Worm (Caenorhabditis elegans) whole organism, L4 larva: Measurements from ENCODE around the gene str-231.

Experiments used
- D1046.2 ChIP-seq: fragments of 200-800 bp; sonication (Bioruptor generic); IDR thresholded peaks from 2 replicates; pipeline ENCODE4 v1.3.6; 2022; ENCODE audit warnings: missing genetic modification characterization, missing compliant biosample characterization
- F10B5.3 ChIP-seq: sonication (generic microtip); optimal IDR thresholded peaks from 2 replicates; lab custom pipeline; 2016; ENCODE audit warnings: mild to moderate bottlenecking, missing genetic modification characterization, missing compliant biosample characterization
- F26F4.8 ChIP-seq: fragments of 200-800 bp; sonication (Bioruptor generic); conservative IDR thresholded peaks from 2 replicates; pipeline ENCODE4 v1.3.6; 2022; ENCODE audit warnings: missing genetic modification characterization, missing compliant biosample characterization
- F49E8.2 ChIP-seq: sonication (generic microtip); optimal IDR thresholded peaks from 2 replicates; lab custom pipeline; 2016; ENCODE audit warnings: missing compliant biosample characterization, mild to moderate bottlenecking, missing genetic modification characterization, borderline replicate concordance
- Y105C5A.15 ChIP-seq: fragments of 200-800 bp; sonication (Bioruptor generic); IDR thresholded peaks from 2 replicates; pipeline ENCODE4 v1.3.6; 2022; ENCODE audit warnings: missing genetic modification characterization, missing compliant biosample characterization
- Y48G9A.11 ChIP-seq: fragments of 200-800 bp; sonication (Bioruptor generic); IDR thresholded peaks from 2 replicates; pipeline ENCODE4 v1.3.6; 2022; ENCODE audit warnings: missing genetic modification reagents, missing genetic modification characterization, missing compliant biosample characterization
- Y5F2A.4 ChIP-seq: fragments of 200-800 bp; sonication (Bioruptor generic); optimal IDR thresholded peaks from 2 replicates; lab custom pipeline; 2018; ENCODE audit warnings: mild to moderate bottlenecking, missing genetic modification characterization, missing compliant biosample characterization
- arid-1 ChIP-seq: fragments of 200-800 bp; sonication (Bioruptor generic); conservative IDR thresholded peaks from 2 replicates; pipeline ENCODE4 v1.3.6; 2022; ENCODE audit warnings: missing genetic modification reagents, missing genetic modification characterization, missing compliant biosample characterization
- attf-4 ChIP-seq: sonication (generic microtip); optimal IDR thresholded peaks from 3 replicates; lab custom pipeline; 2017; ENCODE audit warnings: missing biosample characterization, missing genetic modification characterization
- ceh-20 ChIP-seq: fragments of 200-800 bp; sonication (Bioruptor generic); IDR thresholded peaks from 2 replicates; pipeline ENCODE4 v1.3.6; 2022; ENCODE audit warnings: missing genetic modification reagents, missing genetic modification characterization, missing compliant biosample characterization
- ceh-28 ChIP-seq: fragments of 150-350 bp; optimal IDR thresholded peaks from 2 replicates; lab custom pipeline; 2014; ENCODE audit warnings: missing biosample characterization, missing genetic modification reagents, missing genetic modification characterization
- ceh-32 ChIP-seq: sonication (generic microtip); optimal IDR thresholded peaks from 2 replicates; lab custom pipeline; 2016; ENCODE audit warnings: mild to moderate bottlenecking, missing genetic modification characterization, missing compliant biosample characterization; ENCODE audit not compliant: poor library complexity
- ceh-62 ChIP-seq: sonication (generic microtip); optimal IDR thresholded peaks from 2 replicates; lab custom pipeline; 2017; ENCODE audit warnings: missing biosample characterization, missing genetic modification characterization
- ceh-82 ChIP-seq: sonication (generic microtip); optimal IDR thresholded peaks from 2 replicates; lab custom pipeline; 2017; ENCODE audit warnings: missing biosample characterization, missing genetic modification characterization
- ces-1 ChIP-seq: fragments of 150-350 bp; sonication (generic microtip); optimal IDR thresholded peaks from 4 replicates; lab custom pipeline; 2014; ENCODE audit warnings: missing biosample characterization, missing genetic modification reagents, missing genetic modification characterization
- daf-19 ChIP-seq: fragments of 200-800 bp; sonication (Bioruptor generic); conservative IDR thresholded peaks from 2 replicates; pipeline ENCODE4 v1.3.6; 2022; ENCODE audit warnings: missing genetic modification characterization, missing compliant biosample characterization
- dmd-9 ChIP-seq: fragments of 200-800 bp; sonication (Bioruptor generic); IDR thresholded peaks from 2 replicates; pipeline ENCODE4 v1.3.6; 2022; ENCODE audit warnings: missing genetic modification reagents, missing genetic modification characterization, missing compliant biosample characterization
- dpl-1 ChIP-seq: fragments of 150-350 bp; optimal IDR thresholded peaks from 2 replicates; lab custom pipeline; 2014; ENCODE audit warnings: missing biosample characterization, missing genetic modification reagents, missing genetic modification characterization
- egl-27 ChIP-seq: sonication (generic microtip); optimal IDR thresholded peaks from 3 replicates; lab custom pipeline; 2017; ENCODE audit warnings: missing biosample characterization, missing genetic modification reagents, missing genetic modification characterization
- jun-1 ChIP-seq: fragments of 150-350 bp; optimal IDR thresholded peaks from 2 replicates; lab custom pipeline; 2014; ENCODE audit warnings: missing biosample characterization, missing genetic modification reagents, missing genetic modification characterization
- lim-7 ChIP-seq: fragments of 200-800 bp; sonication (Bioruptor generic); IDR thresholded peaks from 2 replicates; pipeline ENCODE4 v1.3.6; 2022; ENCODE audit warnings: missing genetic modification characterization, missing compliant biosample characterization
- lsy-2 ChIP-seq, 2 experiments: fragments of 150-350 bp in 1 of 2; sonication (generic microtip) in 1 of 2; optimal IDR thresholded peaks; 2 replicates each; lab custom pipeline; 2014 to 2017; ENCODE audit warnings: missing biosample characterization in 2 of 2, missing genetic modification characterization in 2 of 2
- madf-5 ChIP-seq, 2 experiments: fragments of 200-800 bp; sonication (Bioruptor generic); IDR thresholded peaks; 2 replicates each; pipeline ENCODE4 v1.3.6; 2022; ENCODE audit warnings: missing compliant biosample characterization in 2 of 2, missing genetic modification characterization in 2 of 2
- mdl-1 ChIP-seq, 2 experiments: fragments of 150-350 bp in 1 of 2; sonication (generic microtip) in 1 of 2; optimal IDR thresholded peaks; 2 replicates each; lab custom pipeline; 2014 to 2017; ENCODE audit warnings: missing biosample characterization in 2 of 2, missing genetic modification characterization in 2 of 2
- mdt-29 ChIP-seq: fragments of 200-800 bp; sonication (Bioruptor generic); IDR thresholded peaks from 2 replicates; pipeline ENCODE4 v1.3.6; 2022; ENCODE audit warnings: missing genetic modification reagents, missing genetic modification characterization, missing compliant biosample characterization
- nhr-10 ChIP-seq: fragments of 150-350 bp; optimal IDR thresholded peaks from 2 replicates; lab custom pipeline; 2014; ENCODE audit warnings: missing biosample characterization, missing genetic modification characterization
- nhr-102 ChIP-seq: sonication (generic microtip); optimal IDR thresholded peaks from 2 replicates; lab custom pipeline; 2016; ENCODE audit warnings: mild to moderate bottlenecking, missing genetic modification characterization, moderate library complexity, missing compliant biosample characterization
- nhr-11 ChIP-seq: fragments of 150-350 bp; optimal IDR thresholded peaks from 2 replicates; lab custom pipeline; 2014; ENCODE audit warnings: missing biosample characterization, missing genetic modification characterization
- nhr-237 ChIP-seq: sonication (generic microtip); optimal IDR thresholded peaks from 2 replicates; lab custom pipeline; 2017; ENCODE audit warnings: missing biosample characterization, missing genetic modification characterization
- nhr-25 ChIP-seq: sonication (generic microtip); optimal IDR thresholded peaks from 2 replicates; lab custom pipeline; 2017; ENCODE audit warnings: missing genetic modification characterization, mild to moderate bottlenecking, missing compliant biosample characterization, antibody characterized with exemption, moderate library complexity, borderline replicate concordance; ENCODE audit not compliant: insufficient read depth
- nhr-28 ChIP-seq: fragments of 150-350 bp; optimal IDR thresholded peaks from 2 replicates; lab custom pipeline; 2014; ENCODE audit warnings: missing biosample characterization, missing genetic modification characterization
- nhr-48 ChIP-seq: sonication (generic microtip); optimal IDR thresholded peaks from 2 replicates; lab custom pipeline; 2016; ENCODE audit warnings: mild to moderate bottlenecking, missing genetic modification characterization, missing compliant biosample characterization
- php-3 ChIP-seq: fragments of 200-800 bp; sonication (Bioruptor generic); IDR thresholded peaks from 2 replicates; pipeline ENCODE4 v1.3.6; 2022; ENCODE audit warnings: missing genetic modification reagents, missing genetic modification characterization, missing compliant biosample characterization
- saeg-2 ChIP-seq: fragments of 200-800 bp; sonication (Bioruptor generic); IDR thresholded peaks from 2 replicates; pipeline ENCODE4 v1.3.6; 2022; ENCODE audit warnings: missing genetic modification reagents, missing genetic modification characterization, missing compliant biosample characterization
- set-16 ChIP-seq: fragments of 200-800 bp; sonication (Bioruptor generic); IDR thresholded peaks from 2 replicates; pipeline ENCODE4 v1.3.6; 2022; ENCODE audit warnings: missing genetic modification reagents, missing genetic modification characterization, missing compliant biosample characterization
- snpc-1.2 ChIP-seq: fragments of 200-800 bp; sonication (Bioruptor generic); IDR thresholded peaks from 2 replicates; pipeline ENCODE4 v1.3.6; 2022; ENCODE audit warnings: missing genetic modification reagents, missing genetic modification characterization, missing compliant biosample characterization
- tra-1 ChIP-seq: fragments of 200-800 bp; sonication (Bioruptor generic); IDR thresholded peaks from 2 replicates; pipeline ENCODE4 v1.3.6; 2022; ENCODE audit warnings: missing genetic modification reagents, missing genetic modification characterization, missing compliant biosample characterization
- unc-62 ChIP-seq, 3 experiments: fragments of 150-350 bp in 1 of 3; sonication (generic microtip); optimal IDR thresholded peaks in 2 of 3; peaks in 1 of 3; 1 replicate in 1 of 3; 2 replicates in 2 of 3; lab custom pipeline; 2014 to 2017; ENCODE audit warnings: missing biosample characterization in 3 of 3, missing genetic modification characterization in 3 of 3, missing genetic modification reagents in 3 of 3, missing genotype in 1 of 3
- zag-1 ChIP-seq: fragments of 150-350 bp; optimal IDR thresholded peaks from 2 replicates; lab custom pipeline; 2014; ENCODE audit warnings: missing biosample characterization, missing genetic modification characterization
- ztf-11 ChIP-seq: fragments of 150-350 bp; optimal IDR thresholded peaks from 2 replicates; lab custom pipeline; 2014; ENCODE audit warnings: missing biosample characterization, missing genetic modification characterization

The str-231 gene

ce11 chrV:16031571-16031970, 24.2 kb upstream of the str-231 start, which contains the start of gene T10C6.7:
T10C6.7 (minus strand) TSS chrV:16031713.
- TF ChIP-seq Y105C5A.15 (GFP tag; lab: Robert Waterston, UW) (no peak), ceh-20 (GFP tag; lab: Robert Waterston, UW) (no peak), attf-4 (tag; lab: Kevin White, UChicago) (no peak), nhr-237 (tag; lab: Kevin White, UChicago) (no peak), madf-5 (GFP tag; IDR thresholded peaks at IDR 0.05; lab: Robert Waterston, UW) (no peak), nhr-102 (tag; lab: Kevin White, UChicago) (no peak), zag-1 (tag; lab: Kevin White, UChicago) (no peak), jun-1 (no peak), mdl-1 (tag; optimal IDR thresholded peaks at IDR 0.05; lab: Kevin White, UChicago) (no peak), ceh-62 (tag; lab: Kevin White, UChicago) (no peak), nhr-48 (tag; lab: Kevin White, UChicago) (no peak), egl-27 (tag; lab: Kevin White, UChicago) (no peak), snpc-1.2 (GFP tag; lab: Robert Waterston, UW) (no peak), nhr-10 (tag; lab: Kevin White, UChicago) (no peak), nhr-25 (tag; lab: Kevin White, UChicago) (no peak), lsy-2 (tag; optimal IDR thresholded peaks at IDR 0.05; lab: Kevin White, UChicago) (no peak), saeg-2 (GFP tag; lab: Robert Waterston, UW) (no peak)

ce11 chrV:16029237-16029636, 21.8 kb upstream of the str-231 start:
- TF ChIP-seq ceh-82 (tag; lab: Kevin White, UChicago) (no peak), F10B5.3 (tag; lab: Kevin White, UChicago) (no peak), nhr-25 (tag; lab: Kevin White, UChicago) (no peak), Y5F2A.4 (GFP tag; lab: Kevin White, UChicago) (no peak)

ce11 chrV:16024917-16025316, 17.5 kb upstream of the str-231 start:
- TF ChIP-seq set-16 (GFP tag; lab: Robert Waterston, UW) = peak; percentile 67
- no peak for TF ChIP-seq arid-1 (GFP tag; lab: Robert Waterston, UW)

- TF ChIP-seq arid-1 (GFP tag; lab: Robert Waterston, UW) = 0 out of 2 replicates have a peak, but pooled peaks have one; percentile 33
- 0 out of 2 replicates have a peak, but pooled peaks have one; percentile 13 for TF ChIP-seq daf-19 (GFP tag; lab: Robert Waterston, UW)
- TF ChIP-seq F49E8.2 = peak; percentile 36
- TF ChIP-seq dpl-1 (GFP tag; lab: Kevin White, UChicago) = peak; percentile 8
- TF ChIP-seq ztf-11 (tag; lab: Kevin White, UChicago) = no peak
- TF ChIP-seq lim-7 = no peak
- TF ChIP-seq nhr-28 = no peak
These were observed 16.9 kb upstream of the str-231 start, which contains the start of gene T10C6.6 for ce11 chrV:16024300-16024699. T10C6.6 (plus strand) TSS chrV:16024326.

- TF ChIP-seq ceh-28 (no peak), set-16 (GFP tag; lab: Robert Waterston, UW) (peak; percentile 51)
- TF ChIP-seq, all 104 proteins: peak for 1
These were observed 16.2 kb upstream of the str-231 start for ce11 chrV:16023559-16023958.

- TF ChIP-seq daf-19 (GFP tag; lab: Robert Waterston, UW) (no peak), ces-1 (GFP tag; lab: Kevin White, UChicago) (no peak), unc-62 (GFP tag; optimal IDR thresholded peaks at IDR 0.05 in 1 of 2; lab: Kevin White, UChicago) (no peak), unc-62 (tag; optimal IDR thresholded peaks at IDR 0.05; lab: Kevin White, UChicago) (no peak), mdt-29 (no peak), egl-27 (tag; lab: Kevin White, UChicago) (no peak), tra-1 (GFP tag; lab: Robert Waterston, UW) (no peak), F10B5.3 (tag; lab: Kevin White, UChicago) (no peak), php-3 (no peak), Y48G9A.11 (GFP tag; lab: Robert Waterston, UW) (no peak), mdl-1 (tag; optimal IDR thresholded peaks at IDR 0.05; lab: Kevin White, UChicago) (no peak), nhr-11 (no peak), F26F4.8 (GFP tag; lab: Robert Waterston, UW) (no peak), D1046.2 (GFP tag; lab: Robert Waterston, UW) (no peak), dmd-9 (GFP tag; lab: Robert Waterston, UW) (no peak), ceh-32 (tag; lab: Kevin White, UChicago) (no peak)
These were observed 15.6 kb upstream of the str-231 start, which contains the start of gene cwc-15 for ce11 chrV:16023051-16023450. cwc-15 (plus strand) TSS chrV:16023351.
